Fruit fly (Drosophila melanogaster): ENCODE data around the gene CG7778.

CG7778 gene

DNA sequence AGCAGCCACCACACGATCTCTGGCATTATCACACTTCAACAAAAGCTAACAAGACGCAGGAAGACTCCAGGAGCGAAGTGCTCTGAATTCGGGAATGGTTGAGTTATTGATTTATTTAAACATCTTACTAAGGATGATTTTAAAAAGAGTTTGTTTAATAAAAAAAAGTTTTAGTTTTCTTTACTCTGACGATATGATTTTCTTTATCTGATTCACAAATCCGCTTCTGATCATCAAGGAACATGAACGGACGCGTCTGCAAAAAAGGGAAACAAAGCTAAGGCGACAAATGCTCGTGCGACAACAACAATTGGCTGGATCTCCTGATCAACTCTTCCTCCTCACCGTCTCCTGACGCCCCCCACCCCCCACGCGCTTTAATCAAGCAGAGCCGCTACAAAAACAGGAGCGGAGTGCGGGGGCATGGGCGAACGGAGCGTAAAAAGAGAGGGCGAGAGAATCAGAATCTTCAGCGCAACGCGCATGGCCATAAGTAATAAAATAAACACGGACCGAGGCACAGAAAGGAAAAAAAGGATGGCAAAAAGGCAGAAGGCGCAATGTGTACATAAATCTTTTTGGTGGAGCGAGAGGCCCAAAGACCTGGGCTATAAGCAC, 47.1 kb upstream of the CG7778 start:
- TF ChIP-seq slbo (GFP tag; IDR thresholded peaks at IDR 0.05) (no peak; the same call in 1 of the 2 replicates), vfl (GFP tag; optimal IDR thresholded peaks at IDR 0.05) (no peak), CG14710 (tag; optimal IDR thresholded peaks at IDR 0.05) (peak; percentile 7), ro (GFP tag; IDR thresholded peaks at IDR 0.05) (no peak), tin (GFP tag; optimal IDR thresholded peaks at IDR 0.05) (no peak), CG2116 (GFP tag; optimal IDR thresholded peaks at IDR 0.05) (no peak), CG11560 (tag; IDR thresholded peaks at IDR 0.05) (no peak), crc (GFP tag; optimal IDR thresholded peaks at IDR 0.05) (no peak), tap (tag; optimal IDR thresholded peaks at IDR 0.05) (no peak), CG5953 (GFP tag; IDR thresholded peaks at IDR 0.05) (no peak), CG17568 (GFP tag; optimal IDR thresholded peaks at IDR 0.05) (no peak), ash1 (GFP tag; optimal IDR thresholded peaks at IDR 0.05) (no peak), CkIIα-i1 (GFP tag; IDR thresholded peaks at IDR 0.05) (no peak), pita (GFP tag; optimal IDR thresholded peaks at IDR 0.05) (no peak), knrl (GFP tag; IDR thresholded peaks at IDR 0.05; ENCODE audit: partially characterized antibody) (no peak), Sox102F (GFP tag; optimal IDR thresholded peaks at IDR 0.05) (no peak), corto (GFP tag; optimal IDR thresholded peaks at IDR 0.05) (peak; percentile 65), H2.0 (GFP tag; IDR thresholded peaks at IDR 0.05) (no peak), Bteb2 (GFP tag; optimal IDR thresholded peaks at IDR 0.05) (no peak), Dfd (GFP tag; optimal IDR thresholded peaks at IDR 0.05) (no peak), CG17385 (GFP tag; optimal IDR thresholded peaks at IDR 0.05) (no peak), HmgZ (tag; optimal IDR thresholded peaks at IDR 0.05) (no peak), gro (GFP tag; optimal IDR thresholded peaks at IDR 0.05) (no peak), sim (GFP tag; IDR thresholded peaks at IDR 0.05) (0 out of 2 replicates have a peak, but pooled peaks have one; percentile 3), gcm (GFP tag; optimal IDR thresholded peaks at IDR 0.05) (no peak), ssp (GFP tag; IDR thresholded peaks at IDR 0.05) (no peak), Sox100B (GFP tag; optimal IDR thresholded peaks at IDR 0.05) (no peak), Atf3 (GFP tag; optimal IDR thresholded peaks at IDR 0.05) (no peak), klu (GFP tag; IDR thresholded peaks at IDR 0.05) (no peak), sqz (GFP tag; optimal IDR thresholded peaks at IDR 0.05) (no peak), CG33213 (GFP tag; optimal IDR thresholded peaks at IDR 0.05) (no peak), pan (optimal IDR thresholded peaks at IDR 0.05) (no peak), pan (GFP tag; optimal IDR thresholded peaks at IDR 0.05 in 1 of 2, IDR thresholded peaks at IDR 0.05 in 1 of 2) (no peak), peb (GFP tag; IDR thresholded peaks at IDR 0.05) (no peak), Vsx1 (GFP tag; optimal IDR thresholded peaks at IDR 0.05) (no peak), hb (GFP tag; IDR thresholded peaks at IDR 0.05; ENCODE audit: partially characterized antibody) (peak; percentile 19; the same call in 1 of the 3 replicates), nom (GFP tag; optimal IDR thresholded peaks at IDR 0.05) (peak; percentile 93), CG30020 (tag; optimal IDR thresholded peaks at IDR 0.05) (no peak), CG6689 (GFP tag; IDR thresholded peaks at IDR 0.05) (no peak), Dad (GFP tag; optimal IDR thresholded peaks at IDR 0.05) (no peak), dimm (GFP tag; IDR thresholded peaks at IDR 0.05) (no peak), CG2712 (tag; optimal IDR thresholded peaks at IDR 0.05) (peak; percentile 25), Ravus (GFP tag; IDR thresholded peaks at IDR 0.05) (no peak), Hr3 (GFP tag; optimal IDR thresholded peaks at IDR 0.05) (no peak), da (GFP tag; optimal IDR thresholded peaks at IDR 0.05) (no peak), Lim3 (GFP tag; IDR thresholded peaks at IDR 0.05) (no peak), CG16813 (GFP tag; IDR thresholded peaks at IDR 0.05; ENCODE audit: partially characterized antibody) (0 out of 3 replicates have a peak, but pooled peaks have one; percentile 9), CG12391 (tag; optimal IDR thresholded peaks at IDR 0.05) (no peak), pros (GFP tag; optimal IDR thresholded peaks at IDR 0.05) (no peak), Blimp-1 (GFP tag; optimal IDR thresholded peaks at IDR 0.05) (no peak), crol (GFP tag; IDR thresholded peaks at IDR 0.05) (peak; percentile 75)

Data from whole organism, embryonic.